Fruit fly (Drosophila melanogaster) whole organism, embryonic: ENCODE results near the gene CG4629.

Experiments
- Antp ChIP-seq: fragments of 200-800 bp; sonication (Bioruptor generic); optimal IDR thresholded peaks from 3 replicates; lab custom pipeline; 2016; ENCODE audit warnings: missing biosample characterization, missing genetic modification characterization
- Atf-2 ChIP-seq: fragments of 200-800 bp; sonication (Bioruptor generic); optimal IDR thresholded peaks from 2 replicates; lab custom pipeline; 2016; ENCODE audit warnings: missing biosample characterization, missing genetic modification characterization
- Bdp1 ChIP-seq: fragments of 200-800 bp; sonication (Bioruptor generic); optimal IDR thresholded peaks from 3 replicates; lab custom pipeline; 2016; ENCODE audit warnings: missing biosample characterization, missing genetic modification characterization
- BtbVII ChIP-seq: fragments of 200-800 bp; sonication (Bioruptor generic); optimal IDR thresholded peaks from 3 replicates; lab custom pipeline; 2017; ENCODE audit warnings: missing biosample characterization, mild to moderate bottlenecking, missing genetic modification characterization
- CG10959 ChIP-seq: fragments of 200-800 bp; sonication (Bioruptor generic); IDR thresholded peaks from 2 replicates; pipeline ENCODE4 v1.3.6; 2022; ENCODE audit warnings: missing biosample characterization, missing genetic modification characterization
- CG12219 ChIP-seq: fragments of 200-800 bp; sonication (Bioruptor generic); optimal IDR thresholded peaks from 3 replicates; lab custom pipeline; 2018; ENCODE audit warnings: missing biosample characterization, mild to moderate bottlenecking, missing genetic modification characterization
- CG17186 ChIP-seq: fragments of 200-800 bp; sonication (Bioruptor generic); optimal IDR thresholded peaks from 3 replicates; lab custom pipeline; 2017; ENCODE audit warnings: missing biosample characterization, missing genetic modification reagents, missing genetic modification characterization
- CG17328 ChIP-seq: fragments of 200-800 bp; sonication (Bioruptor generic); IDR thresholded peaks from 2 replicates; pipeline ENCODE4 v1.3.6; 2022; ENCODE audit warnings: missing biosample characterization, missing genetic modification characterization
- CG17385 ChIP-seq: fragments of 200-800 bp; sonication (Bioruptor generic); optimal IDR thresholded peaks from 3 replicates; lab custom pipeline; 2018; ENCODE audit warnings: missing biosample characterization, mild to moderate bottlenecking, missing genetic modification characterization
- CG1792 ChIP-seq: fragments of 200-800 bp; sonication (Bioruptor generic); optimal IDR thresholded peaks from 2 replicates; lab custom pipeline; 2016; ENCODE audit warnings: missing biosample characterization, missing genetic modification characterization
- CG18262 ChIP-seq: fragments of 200-800 bp; optimal IDR thresholded peaks from 3 replicates; lab custom pipeline; 2019; ENCODE audit warnings: missing biosample characterization, mild to moderate bottlenecking, missing genetic modification characterization, moderate library complexity
- CG18764 ChIP-seq: fragments of 200-800 bp; sonication (Bioruptor generic); optimal IDR thresholded peaks from 3 replicates; lab custom pipeline; 2016; ENCODE audit warnings: missing biosample characterization, missing genetic modification characterization
- CG2116 ChIP-seq: fragments of 200-800 bp; sonication (Bioruptor generic); optimal IDR thresholded peaks from 3 replicates; lab custom pipeline; 2018; ENCODE audit warnings: missing biosample characterization, mild to moderate bottlenecking, missing genetic modification characterization
- CG30403 ChIP-seq: fragments of 200-800 bp; sonication (Bioruptor generic); optimal IDR thresholded peaks from 3 replicates; lab custom pipeline; 2016; ENCODE audit warnings: missing biosample characterization, missing genetic modification characterization
- CG31365 ChIP-seq: fragments of 200-800 bp; sonication (Bioruptor generic); optimal IDR thresholded peaks from 2 replicates; lab custom pipeline; 2018; ENCODE audit warnings: missing biosample characterization, mild to moderate bottlenecking, missing genetic modification characterization
- CG6272 ChIP-seq: fragments of 200-800 bp; sonication (Bioruptor generic); IDR thresholded peaks from 2 replicates; pipeline ENCODE4 v1.3.6; 2022; ENCODE audit warnings: missing biosample characterization, missing genetic modification characterization
- CG8388 ChIP-seq: fragments of 200-800 bp; sonication (Bioruptor generic); optimal IDR thresholded peaks from 2 replicates; lab custom pipeline; 2019; ENCODE audit warnings: missing biosample characterization, mild to moderate bottlenecking, missing genetic modification characterization, moderate library complexity
- CG9797 ChIP-seq: fragments of 200-800 bp; sonication (Bioruptor generic); optimal IDR thresholded peaks from 3 replicates; lab custom pipeline; 2018; ENCODE audit warnings: missing biosample characterization, mild to moderate bottlenecking, missing genetic modification characterization
- Camta ChIP-seq: fragments of 200-800 bp; sonication (Bioruptor generic); optimal IDR thresholded peaks from 2 replicates; lab custom pipeline; 2016; ENCODE audit warnings: missing biosample characterization, missing genetic modification characterization
- Dek ChIP-seq: fragments of 200-800 bp; sonication (Bioruptor generic); optimal IDR thresholded peaks from 3 replicates; lab custom pipeline; 2019; ENCODE audit warnings: missing biosample characterization, mild to moderate bottlenecking, missing genetic modification characterization, moderate library complexity
- Dip3 ChIP-seq: fragments of 200-800 bp; sonication (Bioruptor generic); optimal IDR thresholded peaks from 3 replicates; lab custom pipeline; 2016; ENCODE audit warnings: missing biosample characterization, missing genetic modification characterization
- Drgx ChIP-seq: fragments of 200-800 bp; sonication (Bioruptor generic); IDR thresholded peaks from 2 replicates; pipeline ENCODE4 v1.3.6; 2022; ENCODE audit warnings: missing biosample characterization, missing genetic modification characterization
- Fer2 ChIP-seq: fragments of 200-800 bp; sonication (Bioruptor generic); optimal IDR thresholded peaks from 2 replicates; lab custom pipeline; 2018; ENCODE audit warnings: missing biosample characterization, mild to moderate bottlenecking, missing genetic modification characterization, moderate library complexity
- Gug ChIP-seq: fragments of 200-800 bp; sonication (Bioruptor generic); IDR thresholded peaks from 4 replicates; pipeline ENCODE4 v1.3.6; 2022; ENCODE audit warnings: missing biosample characterization, missing genetic modification characterization
- H15 ChIP-seq: fragments of 200-800 bp; sonication (Bioruptor generic); IDR thresholded peaks from 3 replicates; pipeline ENCODE4 v1.3.6; 2022; ENCODE audit warnings: missing biosample characterization, missing genetic modification characterization
- HHEX ChIP-seq: fragments of 200-800 bp; sonication (Bioruptor generic); optimal IDR thresholded peaks from 3 replicates; lab custom pipeline; 2017; ENCODE audit warnings: missing biosample characterization, mild to moderate bottlenecking, missing genetic modification characterization, missing genetic modification reagents
- HLH3B ChIP-seq: fragments of 200-800 bp; sonication (Bioruptor generic); IDR thresholded peaks from 2 replicates; pipeline ENCODE4 v1.3.6; 2022; ENCODE audit warnings: missing biosample characterization, missing genetic modification characterization
- HLH4C ChIP-seq: fragments of 200-800 bp; sonication (Bioruptor generic); IDR thresholded peaks from 3 replicates; pipeline ENCODE4 v1.3.6; 2022; ENCODE audit warnings: missing biosample characterization, missing genetic modification characterization; ENCODE audit not compliant: partially characterized antibody
- Mrtf ChIP-seq: fragments of 200-800 bp; sonication (Bioruptor generic); IDR thresholded peaks from 3 replicates; pipeline ENCODE4 v1.3.6; 2022; ENCODE audit warnings: missing biosample characterization, missing genetic modification characterization
- Nf-YB ChIP-seq: fragments of 200-800 bp; sonication (Bioruptor generic); optimal IDR thresholded peaks from 3 replicates; lab custom pipeline; 2019; ENCODE audit warnings: missing biosample characterization, mild to moderate bottlenecking, missing genetic modification characterization, moderate library complexity
- NfI ChIP-seq: fragments of 200-800 bp; sonication (Bioruptor generic); optimal IDR thresholded peaks from 3 replicates; lab custom pipeline; 2018; ENCODE audit warnings: missing biosample characterization, mild to moderate bottlenecking, missing genetic modification characterization, moderate library complexity
- Pdp1 ChIP-seq, 2 experiments: fragments of 200-800 bp; sonication (Bioruptor generic); optimal IDR thresholded peaks; 3 replicates each; lab custom pipeline; 2016; ENCODE audit warnings: missing biosample characterization in 2 of 2, missing genetic modification characterization in 2 of 2, mild to moderate bottlenecking in 1 of 2, moderate library complexity in 1 of 2
- Xbp1 ChIP-seq: fragments of 200-800 bp; sonication (Bioruptor generic); optimal IDR thresholded peaks from 3 replicates; lab custom pipeline; 2016; ENCODE audit warnings: missing biosample characterization, mild to moderate bottlenecking, missing genetic modification characterization
- YL-1 ChIP-seq: fragments of 200-800 bp; sonication (Bioruptor generic); optimal IDR thresholded peaks from 3 replicates; lab custom pipeline; 2017; ENCODE audit warnings: missing biosample characterization, mild to moderate bottlenecking, missing genetic modification characterization
- bab2 ChIP-seq: fragments of 200-800 bp; sonication (Bioruptor generic); optimal IDR thresholded peaks from 2 replicates; lab custom pipeline; 2016; ENCODE audit warnings: missing biosample characterization, missing genetic modification characterization
- bbx ChIP-seq: fragments of 200-800 bp; sonication (Bioruptor generic); IDR thresholded peaks from 2 replicates; pipeline ENCODE4 v1.3.6; 2022; ENCODE audit warnings: missing biosample characterization, missing genetic modification characterization; ENCODE audit not compliant: partially characterized antibody
- bcd ChIP-seq: fragments of 200-800 bp; sonication (Bioruptor generic); optimal IDR thresholded peaks from 2 replicates; lab custom pipeline; 2017; ENCODE audit warnings: missing biosample characterization, mild to moderate bottlenecking, missing genetic modification characterization
- fd3F ChIP-seq: fragments of 200-800 bp; sonication (Bioruptor generic); optimal IDR thresholded peaks from 2 replicates; lab custom pipeline; 2018; ENCODE audit warnings: missing biosample characterization, mild to moderate bottlenecking, missing genetic modification characterization, moderate library complexity
- fru ChIP-seq: fragments of >200 bp; optimal IDR thresholded peaks from 2 replicates; lab custom pipeline; 2017
- gcm2 ChIP-seq: fragments of 200-800 bp; sonication (Bioruptor generic); optimal IDR thresholded peaks from 2 replicates; lab custom pipeline; 2016; ENCODE audit warnings: missing biosample characterization, missing genetic modification characterization
- gem ChIP-seq: fragments of 200-800 bp; sonication (Bioruptor generic); optimal IDR thresholded peaks from 2 replicates; lab custom pipeline; 2019; ENCODE audit warnings: missing biosample characterization, mild to moderate bottlenecking, missing genetic modification characterization, moderate library complexity
- h ChIP-seq: fragments of >200 bp; optimal IDR thresholded peaks from 2 replicates; lab custom pipeline; 2017
- lmd ChIP-seq: fragments of 200-800 bp; sonication (Bioruptor generic); IDR thresholded peaks from 2 replicates; pipeline ENCODE4 v1.3.6; 2022; ENCODE audit warnings: missing biosample characterization, missing genetic modification characterization
- mld ChIP-seq: fragments of 200-800 bp; sonication (Bioruptor generic); IDR thresholded peaks from 3 replicates; pipeline ENCODE4 v1.3.6; 2022; ENCODE audit warnings: missing biosample characterization, missing genetic modification characterization; ENCODE audit not compliant: partially characterized antibody
- pnt ChIP-seq: fragments of 200-800 bp; sonication (Bioruptor generic); optimal IDR thresholded peaks from 3 replicates; lab custom pipeline; 2016; ENCODE audit warnings: missing biosample characterization, missing genetic modification characterization
- row ChIP-seq: fragments of 200-800 bp; sonication (Bioruptor generic); IDR thresholded peaks from 3 replicates; pipeline ENCODE4 v1.3.6; 2022; ENCODE audit warnings: missing biosample characterization, missing genetic modification characterization
- stc ChIP-seq: fragments of 200-800 bp; sonication (Bioruptor generic); IDR thresholded peaks from 2 replicates; pipeline ENCODE4 v1.3.6; 2022; ENCODE audit warnings: missing biosample characterization, missing genetic modification characterization
- tap ChIP-seq: fragments of 200-800 bp; optimal IDR thresholded peaks from 3 replicates; lab custom pipeline; 2019; ENCODE audit warnings: missing biosample characterization, mild to moderate bottlenecking, missing genetic modification characterization, moderate library complexity
- vvl ChIP-seq: fragments of 200-800 bp; sonication (Bioruptor generic); IDR thresholded peaks from 2 replicates; pipeline ENCODE4 v1.3.6; 2022; ENCODE audit warnings: missing biosample characterization, missing genetic modification characterization

CG4629 gene

dm6 chr2L:1128932-1129887 is 26.9 kb upstream of the CG4629 start, which contains the start of the genes Pino and TBC1D23 (continued):
- TF ChIP-seq Fer2 (tag; lab: Kevin White, UChicago) (peak; percentile 49), Drgx (GFP tag; lab: Robert Waterston, UW) (0 out of 2 replicates have a peak, but pooled peaks have one; percentile 21), HLH3B (GFP tag; lab: Robert Waterston, UW) (peak; percentile 60; the same call in 1 of the 2 replicates), NfI (GFP tag; lab: Kevin White, UChicago) (peak; percentile 77), Pdp1 (GFP tag; optimal IDR thresholded peaks at IDR 0.05; lab: Kevin White, UChicago) (peak; percentile 26 to 41), lmd (peak; percentile 73), Dip3 (GFP tag; lab: Kevin White, UChicago) (peak; percentile 41), mld (no peak), CG17385 (GFP tag; lab: Kevin White, UChicago) (peak; percentile 47), CG10959 (no peak), CG2116 (peak; percentile 75), CG9797 (GFP tag; lab: Kevin White, UChicago) (peak; percentile 1), row (GFP tag; lab: Robert Waterston, UW) (peak; percentile 86), CG17328 (peak; percentile 70), Atf-2 (GFP tag; lab: Kevin White, UChicago) (no peak), Gug (peak; percentile 73; the same call in 3 of the 4 replicates), CG30403 (peak; percentile 86), CG6272 (peak; percentile 65), fru (no peak), BtbVII (no peak), H15 (GFP tag; lab: Robert Waterston, UW) (peak; percentile 65; the same call in 1 of the 3 replicates), CG1792 (GFP tag; lab: Kevin White, UChicago) (no peak), bab2 (GFP tag; lab: Kevin White, UChicago) (peak; percentile 62), Mrtf (GFP tag; lab: Robert Waterston, UW) (peak; percentile 50; the same call in 2 of the 3 replicates), HHEX (GFP tag; lab: Kevin White, UChicago) (peak; percentile 46), Antp (GFP tag; lab: Kevin White, UChicago) (peak; percentile 36), YL-1 (GFP tag; lab: Kevin White, UChicago) (peak; percentile 25), vvl (peak; percentile 70; the same call in 1 of the 2 replicates), gem (tag; lab: Kevin White, UChicago) (peak; percentile 89), fd3F (GFP tag; lab: Kevin White, UChicago) (peak; percentile 47), Bdp1 (GFP tag; lab: Kevin White, UChicago) (no peak), CG12219 (GFP tag; lab: Kevin White, UChicago) (no peak), h (lab: Kevin White, UChicago) (no peak), CG18764 (GFP tag; lab: Kevin White, UChicago) (peak; percentile 52), Xbp1 (peak; percentile 80), bcd (GFP tag; lab: Kevin White, UChicago) (peak; percentile 72), Camta (GFP tag; lab: Kevin White, UChicago) (peak; percentile 26), pnt (GFP tag; lab: Kevin White, UChicago) (peak; percentile 25), CG8388 (GFP tag; lab: Kevin White, UChicago) (peak; percentile 61), bbx (GFP tag; lab: Robert Waterston, UW) (peak; percentile 31; the same call in 1 of the 2 replicates), stc (peak; percentile 21; the same call in 1 of the 2 replicates), Dek (tag; lab: Kevin White, UChicago) (peak; percentile 69), HLH4C (peak; percentile 41; the same call in 1 of the 3 replicates), CG18262 (tag; lab: Kevin White, UChicago) (peak; percentile 74), Nf-YB (GFP tag; lab: Kevin White, UChicago) (peak; percentile 41), CG17186 (GFP tag; lab: Kevin White, UChicago) (peak; percentile 69), tap (peak; percentile 33), CG31365 (tag; lab: Kevin White, UChicago) (no peak), gcm2 (GFP tag; lab: Kevin White, UChicago) (no peak)
